Worm (Caenorhabditis elegans) whole organism, young adult: ENCODE data around the gene D2045.8.

Experiments used
- F49E8.2 ChIP-seq: sonication (generic microtip); optimal IDR thresholded peaks from 3 replicates; lab custom pipeline; 2017; ENCODE audit warnings: missing genetic modification characterization, mild to moderate bottlenecking, missing compliant biosample characterization, antibody characterized with exemption, moderate library complexity; ENCODE audit not compliant: insufficient read depth
- ceh-100 ChIP-seq: fragments of 200-800 bp; sonication (Bioruptor generic); IDR thresholded peaks from 2 replicates; pipeline ENCODE4 v1.3.6; 2022; ENCODE audit warnings: missing genetic modification reagents, missing genetic modification characterization, missing compliant biosample characterization
- ceh-27 ChIP-seq: fragments of 200-800 bp; sonication (Bioruptor generic); optimal IDR thresholded peaks from 2 replicates; lab custom pipeline; 2018; ENCODE audit warnings: mild to moderate bottlenecking, missing genetic modification characterization, moderate library complexity, missing compliant biosample characterization
- ceh-40 ChIP-seq: fragments of 200-800 bp; sonication (Bioruptor generic); IDR thresholded peaks from 2 replicates; pipeline ENCODE4 v1.3.6; 2022; ENCODE audit warnings: missing genetic modification characterization, missing compliant biosample characterization
- ets-4 ChIP-seq: fragments of 200-800 bp; sonication (Bioruptor generic); optimal IDR thresholded peaks from 2 replicates; lab custom pipeline; 2018; ENCODE audit warnings: mild to moderate bottlenecking, missing genetic modification characterization, missing compliant biosample characterization
- nhr-80 ChIP-seq: sonication (generic microtip); optimal IDR thresholded peaks from 2 replicates; lab custom pipeline; 2016; ENCODE audit warnings: missing genetic modification characterization, missing compliant biosample characterization
- unc-62 ChIP-seq: fragments of 150-350 bp; optimal IDR thresholded peaks from 2 replicates; lab custom pipeline; 2014; ENCODE audit warnings: missing biosample characterization, missing genetic modification reagents, missing genetic modification characterization

ce11 chrIII:10446730-10447129 lies 35.4 kb upstream of the D2045.8 start, which contains the start of gene H04D03.7:
- TF ChIP-seq ets-4 (GFP tag; lab: Kevin White, UChicago) (no peak), ceh-40 (GFP tag; lab: Robert Waterston, UW) (no peak), unc-62 (GFP tag; lab: Kevin White, UChicago) (no peak), ceh-100 (no peak), ceh-27 (no peak), F49E8.2 (tag; lab: Kevin White, UChicago) (no peak), nhr-80 (tag; lab: Kevin White, UChicago) (no peak)
